Fruit fly (Drosophila melanogaster) whole organism, embryonic: ENCODE measurements around the gene Pstk.

ENCODE experiments used
- Adf1 ChIP-seq: fragments of 200-800 bp; sonication (Bioruptor generic); IDR thresholded peaks from 2 replicates; pipeline ENCODE4 v1.3.6; 2022; ENCODE audit warnings: missing biosample characterization, missing genetic modification characterization
- Aef1 ChIP-seq: fragments of 200-800 bp; sonication (Bioruptor generic); IDR thresholded peaks from 3 replicates; pipeline ENCODE4 v1.3.6; 2022; ENCODE audit warnings: missing biosample characterization, missing genetic modification characterization
- B-H2 ChIP-seq: fragments of 200-800 bp; sonication (Bioruptor generic); optimal IDR thresholded peaks from 2 replicates; lab custom pipeline; 2018; ENCODE audit warnings: missing biosample characterization, mild to moderate bottlenecking, missing genetic modification characterization
- Bdp1 ChIP-seq: fragments of 200-800 bp; sonication (Bioruptor generic); optimal IDR thresholded peaks from 3 replicates; lab custom pipeline; 2016; ENCODE audit warnings: missing biosample characterization, missing genetic modification characterization
- CG1024 ChIP-seq: fragments of 200-800 bp; sonication (Bioruptor generic); IDR thresholded peaks from 2 replicates; pipeline ENCODE4 v1.3.6; 2022; ENCODE audit warnings: missing biosample characterization, missing genetic modification characterization
- CG10543 ChIP-seq: fragments of 200-800 bp; sonication (Bioruptor generic); optimal IDR thresholded peaks from 3 replicates; lab custom pipeline; 2017; ENCODE audit warnings: missing biosample characterization, mild to moderate bottlenecking, missing genetic modification characterization, moderate library complexity
- CG12299 ChIP-seq: fragments of 200-800 bp; sonication (Bioruptor generic); optimal IDR thresholded peaks from 2 replicates; lab custom pipeline; 2018; ENCODE audit warnings: missing biosample characterization, mild to moderate bottlenecking, missing genetic modification characterization
- CG14014 ChIP-seq: fragments of 200-800 bp; sonication (Bioruptor generic); IDR thresholded peaks from 2 replicates; pipeline ENCODE4 v1.3.6; 2022; ENCODE audit warnings: missing biosample characterization, missing genetic modification characterization
- CG17802 ChIP-seq: fragments of 200-800 bp; sonication (Bioruptor generic); optimal IDR thresholded peaks from 2 replicates; lab custom pipeline; 2018; ENCODE audit warnings: missing biosample characterization, mild to moderate bottlenecking, missing genetic modification characterization, moderate library complexity
- CG18599 ChIP-seq: fragments of 200-800 bp; sonication (Bioruptor generic); optimal IDR thresholded peaks from 3 replicates; lab custom pipeline; 2017; ENCODE audit warnings: missing biosample characterization, missing genetic modification characterization, mild to moderate bottlenecking, moderate library complexity, missing genetic modification reagents
- CG18619 ChIP-seq: fragments of 200-800 bp; sonication (Bioruptor generic); optimal IDR thresholded peaks from 3 replicates; lab custom pipeline; 2017; ENCODE audit warnings: missing biosample characterization, mild to moderate bottlenecking, missing genetic modification characterization
- CG2712 ChIP-seq: fragments of 200-800 bp; optimal IDR thresholded peaks from 3 replicates; lab custom pipeline; 2019; ENCODE audit warnings: missing biosample characterization, mild to moderate bottlenecking, missing genetic modification characterization, moderate library complexity
- CG32767 ChIP-seq: fragments of 200-800 bp; sonication (Bioruptor generic); IDR thresholded peaks from 2 replicates; pipeline ENCODE4 v1.3.6; 2022; ENCODE audit warnings: missing biosample characterization, missing genetic modification characterization
- CG33213 ChIP-seq: fragments of 200-800 bp; sonication (Bioruptor generic); optimal IDR thresholded peaks from 3 replicates; lab custom pipeline; 2016; ENCODE audit warnings: missing biosample characterization, missing genetic modification characterization
- CG43689 ChIP-seq: fragments of 200-800 bp; sonication (Bioruptor generic); IDR thresholded peaks from 2 replicates; pipeline ENCODE4 v1.3.6; 2022; ENCODE audit warnings: missing biosample characterization, missing genetic modification characterization
- CG6254 ChIP-seq: fragments of 200-800 bp; sonication (Bioruptor generic); optimal IDR thresholded peaks from 3 replicates; lab custom pipeline; 2017; ENCODE audit warnings: mild to moderate bottlenecking, missing biosample characterization, missing genetic modification reagents, missing genetic modification characterization
- CG7271 ChIP-seq: fragments of 200-800 bp; sonication (Bioruptor generic); optimal IDR thresholded peaks from 2 replicates; lab custom pipeline; 2018; ENCODE audit warnings: missing biosample characterization, mild to moderate bottlenecking, missing genetic modification characterization, moderate library complexity
- CG8089 ChIP-seq: fragments of 200-800 bp; sonication (Bioruptor generic); optimal IDR thresholded peaks from 3 replicates; lab custom pipeline; 2016; ENCODE audit warnings: missing biosample characterization, missing genetic modification characterization
- CG8944 ChIP-seq: fragments of 200-800 bp; sonication (Bioruptor generic); optimal IDR thresholded peaks from 3 replicates; lab custom pipeline; 2016; ENCODE audit warnings: missing biosample characterization, missing genetic modification characterization
- CG9437 ChIP-seq: fragments of 200-800 bp; sonication (Bioruptor generic); optimal IDR thresholded peaks from 2 replicates; lab custom pipeline; 2018; ENCODE audit warnings: missing biosample characterization, mild to moderate bottlenecking, missing genetic modification characterization
- CrebB ChIP-seq: fragments of 200-800 bp; sonication (Bioruptor generic); optimal IDR thresholded peaks from 3 replicates; lab custom pipeline; 2018; ENCODE audit warnings: missing biosample characterization, mild to moderate bottlenecking, missing genetic modification characterization
- Dfd ChIP-seq, 2 experiments: fragments of >200 bp; optimal IDR thresholded peaks; 2 replicates each; lab custom pipeline; 2017; ENCODE audit warnings: missing biosample characterization in 2 of 2, missing genetic modification characterization in 2 of 2
- Doc2 ChIP-seq: fragments of 200-800 bp; sonication (Bioruptor generic); IDR thresholded peaks from 2 replicates; pipeline ENCODE4 v1.3.6; 2022; ENCODE audit warnings: missing biosample characterization, missing genetic modification characterization
- Fer2 ChIP-seq: fragments of 200-800 bp; sonication (Bioruptor generic); optimal IDR thresholded peaks from 2 replicates; lab custom pipeline; 2018; ENCODE audit warnings: missing biosample characterization, mild to moderate bottlenecking, missing genetic modification characterization, moderate library complexity
- Jarid2 ChIP-seq: fragments of 200-800 bp; sonication (Bioruptor generic); optimal IDR thresholded peaks from 3 replicates; lab custom pipeline; 2017; ENCODE audit warnings: mild to moderate bottlenecking, missing biosample characterization, missing genetic modification reagents, missing genetic modification characterization
- Max ChIP-seq: fragments of 200-800 bp; sonication (Bioruptor generic); optimal IDR thresholded peaks from 2 replicates; lab custom pipeline; 2016; ENCODE audit warnings: missing biosample characterization, mild to moderate bottlenecking, missing genetic modification characterization
- Mes4 ChIP-seq: fragments of 200-800 bp; sonication (Bioruptor generic); optimal IDR thresholded peaks from 2 replicates; lab custom pipeline; 2016; ENCODE audit warnings: missing biosample characterization, missing genetic modification characterization
- Mrtf ChIP-seq: fragments of 200-800 bp; sonication (Bioruptor generic); IDR thresholded peaks from 3 replicates; pipeline ENCODE4 v1.3.6; 2022; ENCODE audit warnings: missing biosample characterization, missing genetic modification characterization
- Sox102F ChIP-seq: fragments of 200-800 bp; sonication (Bioruptor generic); optimal IDR thresholded peaks from 2 replicates; lab custom pipeline; 2018; ENCODE audit warnings: missing biosample characterization, mild to moderate bottlenecking, missing genetic modification characterization, moderate library complexity
- Sry-δ ChIP-seq: fragments of 200-800 bp; sonication (Bioruptor generic); optimal IDR thresholded peaks from 2 replicates; lab custom pipeline; 2016; ENCODE audit warnings: missing biosample characterization, missing genetic modification characterization
- Taf1 ChIP-seq: fragments of 200-800 bp; sonication (Bioruptor generic); IDR thresholded peaks from 2 replicates; pipeline ENCODE4 v1.3.6; 2022; ENCODE audit warnings: missing biosample characterization, missing genetic modification characterization
- br ChIP-seq: fragments of >200 bp; optimal IDR thresholded peaks from 2 replicates; lab custom pipeline; 2017
- cg ChIP-seq: fragments of 200-800 bp; sonication (Bioruptor generic); optimal IDR thresholded peaks from 3 replicates; lab custom pipeline; 2019; ENCODE audit warnings: missing biosample characterization, mild to moderate bottlenecking, missing genetic modification characterization, moderate library complexity
- dm ChIP-seq: fragments of 200-800 bp; sonication (Bioruptor generic); optimal IDR thresholded peaks from 3 replicates; lab custom pipeline; 2016; ENCODE audit warnings: missing biosample characterization, missing genetic modification characterization
- ems ChIP-seq: fragments of 200-800 bp; sonication (Bioruptor generic); optimal IDR thresholded peaks from 3 replicates; lab custom pipeline; 2016; ENCODE audit warnings: missing biosample characterization, missing genetic modification characterization
- ewg ChIP-seq: fragments of 200-800 bp; sonication (Bioruptor generic); optimal IDR thresholded peaks from 3 replicates; lab custom pipeline; 2017; ENCODE audit warnings: mild to moderate bottlenecking, missing biosample characterization, missing genetic modification reagents, missing genetic modification characterization
- grn ChIP-seq: fragments of 200-800 bp; sonication (Bioruptor generic); optimal IDR thresholded peaks from 3 replicates; lab custom pipeline; 2017; ENCODE audit warnings: missing biosample characterization, missing genetic modification characterization
- jing ChIP-seq: fragments of 200-800 bp; sonication (Bioruptor generic); optimal IDR thresholded peaks from 2 replicates; lab custom pipeline; 2018; ENCODE audit warnings: missing biosample characterization, mild to moderate bottlenecking, missing genetic modification characterization
- nerfin-1 ChIP-seq: fragments of 200-800 bp; sonication (Bioruptor generic); optimal IDR thresholded peaks from 3 replicates; lab custom pipeline; 2019; ENCODE audit warnings: missing biosample characterization, mild to moderate bottlenecking, missing genetic modification characterization, moderate library complexity
- nmo ChIP-seq: fragments of 200-800 bp; sonication (Bioruptor generic); optimal IDR thresholded peaks from 2 replicates; lab custom pipeline; 2018; ENCODE audit warnings: missing biosample characterization, mild to moderate bottlenecking, missing genetic modification characterization, moderate library complexity
- onecut ChIP-seq: fragments of 200-800 bp; sonication (Bioruptor generic); IDR thresholded peaks from 2 replicates; pipeline ENCODE4 v1.3.6; 2022; ENCODE audit warnings: missing biosample characterization, missing genetic modification characterization
- stc ChIP-seq: fragments of 200-800 bp; sonication (Bioruptor generic); IDR thresholded peaks from 2 replicates; pipeline ENCODE4 v1.3.6; 2022; ENCODE audit warnings: missing biosample characterization, missing genetic modification characterization
- tin ChIP-seq: fragments of 200-800 bp; sonication (Bioruptor generic); optimal IDR thresholded peaks from 3 replicates; lab custom pipeline; 2016; ENCODE audit warnings: missing biosample characterization, missing genetic modification characterization
- trem ChIP-seq: fragments of 200-800 bp; optimal IDR thresholded peaks from 3 replicates; lab custom pipeline; 2019; ENCODE audit warnings: missing biosample characterization, mild to moderate bottlenecking, missing genetic modification characterization, moderate library complexity
- ttk ChIP-seq: fragments of 200-800 bp; sonication (Bioruptor generic); IDR thresholded peaks from 2 replicates; pipeline ENCODE4 v2.1.2; 2022; ENCODE audit warnings: missing biosample characterization, missing genetic modification characterization
- tup ChIP-seq: fragments of 200-800 bp; sonication (Bioruptor generic); optimal IDR thresholded peaks from 2 replicates; lab custom pipeline; 2016; ENCODE audit warnings: missing biosample characterization, mild to moderate bottlenecking, missing genetic modification characterization, moderate library complexity
- vfl ChIP-seq: fragments of 200-800 bp; sonication (Bioruptor generic); optimal IDR thresholded peaks from 2 replicates; lab custom pipeline; 2016; ENCODE audit warnings: missing biosample characterization, missing genetic modification characterization
- vnd ChIP-seq: fragments of 200-800 bp; sonication (Bioruptor generic); IDR thresholded peaks from 3 replicates; pipeline ENCODE4 v1.3.6; 2022; ENCODE audit warnings: missing biosample characterization, missing genetic modification characterization; ENCODE audit not compliant: partially characterized antibody
- wek ChIP-seq: fragments of 200-800 bp; sonication (Bioruptor generic); optimal IDR thresholded peaks from 3 replicates; lab custom pipeline; 2018; ENCODE audit warnings: missing biosample characterization, mild to moderate bottlenecking, missing genetic modification characterization, moderate library complexity
- z ChIP-seq: fragments of 200-800 bp; sonication (Bioruptor generic); IDR thresholded peaks from 3 replicates; pipeline ENCODE4 v1.3.6; 2022; ENCODE audit warnings: missing biosample characterization, missing genetic modification characterization

Pstk gene

DNA sequence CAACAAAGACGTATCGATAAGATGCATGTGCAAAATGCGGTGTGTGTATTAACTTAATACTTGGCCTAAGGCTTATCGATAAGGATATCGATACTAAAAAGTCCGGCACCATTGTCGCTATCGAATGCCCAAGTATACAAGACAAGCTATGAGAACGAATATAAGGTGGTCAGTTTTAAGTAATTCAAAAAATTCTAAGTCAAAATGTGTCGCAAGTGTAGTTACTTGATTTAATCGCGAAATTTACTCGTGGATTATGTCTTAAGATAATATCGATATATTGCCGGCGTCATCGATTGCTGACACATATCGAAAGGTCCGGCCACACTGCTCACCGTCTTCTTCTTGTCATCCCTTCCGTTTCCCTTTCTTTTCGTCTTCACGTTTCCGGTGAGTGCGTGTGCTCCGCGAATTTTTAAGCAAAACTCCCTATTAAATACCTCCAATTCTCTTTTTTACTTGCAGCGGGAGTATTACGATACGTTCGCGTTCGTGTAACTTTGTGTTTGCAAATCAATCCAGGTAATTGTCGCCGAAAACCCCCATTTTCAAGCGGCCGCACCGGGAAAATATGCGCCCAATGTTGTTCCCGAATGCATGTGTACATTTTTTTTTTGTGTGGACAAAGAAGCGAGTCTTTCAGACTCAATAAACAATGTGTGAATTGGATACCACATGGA lies 20.5 kb downstream of the Pstk start, which contains the start of gene RpS10b (continued):
- TF ChIP-seq br (no peak), CG43689 (GFP tag; lab: Robert Waterston, UW) (peak; percentile 78), CG8944 (peak; percentile 73), stc (GFP tag; lab: Robert Waterston, UW) (peak; percentile 72; the same call in 1 of the 2 replicates), CG7271 (tag; lab: Kevin White, UChicago) (peak; percentile 95), CG1024 (GFP tag; lab: Robert Waterston, UW) (peak; percentile 70), tup (GFP tag; lab: Kevin White, UChicago) (no peak), jing (GFP tag; lab: Kevin White, UChicago) (peak; percentile 47), trem (peak; percentile 83), vnd (GFP tag; lab: Robert Waterston, UW) (peak; percentile 96), CG17802 (tag; lab: Kevin White, UChicago) (peak; percentile 74), CG9437 (GFP tag; lab: Kevin White, UChicago) (peak; percentile 89), Taf1 (GFP tag; lab: Robert Waterston, UW) (no peak; the same call in 1 of the 2 replicates), Aef1 (no peak), CG18619 (GFP tag; lab: Kevin White, UChicago) (peak; percentile 95), ems (GFP tag; lab: Kevin White, UChicago) (peak; percentile 81), CrebB (tag; lab: Kevin White, UChicago) (peak; percentile 94), CG12299 (peak; percentile 83), Bdp1 (GFP tag; lab: Kevin White, UChicago) (peak; percentile 80), CG6254 (GFP tag; lab: Kevin White, UChicago) (peak; percentile 90), Sry-δ (GFP tag; lab: Kevin White, UChicago) (peak; percentile 95), dm (GFP tag; lab: Kevin White, UChicago) (peak; percentile 95), CG14014 (GFP tag; lab: Robert Waterston, UW) (peak; percentile 66; the same call in 1 of the 2 replicates), nmo (GFP tag; lab: Kevin White, UChicago) (peak; percentile 89), tin (GFP tag; lab: Kevin White, UChicago) (peak; percentile 72), B-H2 (GFP tag; lab: Kevin White, UChicago) (peak; percentile 88), Sox102F (peak; percentile 47), Max (GFP tag; lab: Kevin White, UChicago) (peak; percentile 87), CG18599 (GFP tag; lab: Kevin White, UChicago) (peak; percentile 92), Mrtf (GFP tag; lab: Robert Waterston, UW) (peak; percentile 72; the same call in 2 of the 3 replicates), nerfin-1 (peak; percentile 88), ttk (GFP tag; lab: Robert Waterston, UW) (peak; percentile 60), ewg (GFP tag; lab: Kevin White, UChicago) (peak; percentile 84), CG10543 (GFP tag; lab: Kevin White, UChicago) (peak; percentile 98), CG8089 (GFP tag; lab: Kevin White, UChicago) (peak; percentile 91), Fer2 (peak; percentile 81), Doc2 (GFP tag; lab: Robert Waterston, UW) (no peak), cg (GFP tag; lab: Kevin White, UChicago) (peak; percentile 5), Dfd (GFP tag; optimal IDR thresholded peaks at IDR 0.05; lab: Kevin White, UChicago) (no peak), wek (peak; percentile 94), grn (GFP tag; lab: Kevin White, UChicago) (peak; percentile 79), Jarid2 (GFP tag; lab: Kevin White, UChicago) (peak; percentile 82), Adf1 (GFP tag; lab: Robert Waterston, UW) (peak; percentile 32; the same call in 1 of the 2 replicates), Mes4 (GFP tag; lab: Kevin White, UChicago) (peak; percentile 98), CG2712 (tag; lab: Kevin White, UChicago) (peak; percentile 74), onecut (GFP tag; lab: Robert Waterston, UW) (peak; percentile 92), z (GFP tag; lab: Robert Waterston, UW) (no peak), CG33213 (GFP tag; lab: Kevin White, UChicago) (peak; percentile 87), CG32767 (GFP tag; lab: Robert Waterston, UW) (no peak), vfl (no peak)
